Worm (Caenorhabditis elegans): ENCODE data around the gene vps-35.

Gene vps-35

ce11 chrII:5959575-5960119 is 52.0 kb downstream of the vps-35 start:
- TF ChIP-seq nhr-77 (tag; optimal IDR thresholded peaks at IDR 0.05) (no peak), fkh-2 (tag; optimal IDR thresholded peaks at IDR 0.05) (no peak), daf-12 (tag; optimal IDR thresholded peaks at IDR 0.05) (no peak), ztf-4 (tag; optimal IDR thresholded peaks at IDR 0.05) (no peak), ZK546.5 (tag; optimal IDR thresholded peaks at IDR 0.05) (no peak), nfya-1 (tag; optimal IDR thresholded peaks at IDR 0.05; ENCODE audit: insufficient read depth) (no peak), ceh-82 (tag; optimal IDR thresholded peaks at IDR 0.05) (no peak), elt-2 (tag; optimal IDR thresholded peaks at IDR 0.05) (no peak), sea-2 (GFP tag; optimal IDR thresholded peaks at IDR 0.05) (no peak)

Measured in whole organism, L3 larva.